Fruit fly (Drosophila melanogaster): ENCODE measurements around the gene LSm-4.

LSm-4 gene

DNA sequence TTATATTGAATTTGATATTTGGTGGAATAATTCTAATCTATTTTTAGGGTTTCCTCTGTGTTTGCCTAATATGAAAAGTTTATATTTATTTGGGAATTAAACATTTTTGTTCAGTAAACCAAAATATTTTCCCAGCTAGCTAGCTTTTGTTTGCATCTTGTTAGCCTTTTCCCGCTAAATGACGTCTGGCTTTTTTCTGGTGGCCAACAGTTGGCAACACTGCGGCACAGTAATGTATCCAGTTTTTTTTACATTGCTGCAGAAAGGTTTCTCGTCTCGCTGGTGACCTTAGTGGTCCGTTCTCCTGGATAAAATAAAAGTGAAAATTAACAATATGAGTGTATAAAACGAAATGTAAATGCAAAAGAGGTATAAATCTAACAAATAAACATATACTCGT, 40.8 kb downstream of the LSm-4 start, which contains the start of gene lft:
TSS of gene lft (plus strand) at position 243 of the 400 bp plus-strand sequence.
- TF ChIP-seq row (GFP tag; IDR thresholded peaks at IDR 0.05) (peak; percentile 55; the same call in 2 of the 3 replicates), CG10462 (GFP tag; optimal IDR thresholded peaks at IDR 0.05) (no peak), shn (GFP tag; optimal IDR thresholded peaks at IDR 0.05) (no peak), CG1792 (GFP tag; optimal IDR thresholded peaks at IDR 0.05) (no peak), CG2202 (tag; optimal IDR thresholded peaks at IDR 0.05) (no peak), D19B (GFP tag; optimal IDR thresholded peaks at IDR 0.05) (no peak), pzg (GFP tag; optimal IDR thresholded peaks at IDR 0.05) (peak; percentile 24), CG1603 (tag; optimal IDR thresholded peaks at IDR 0.05) (peak; percentile 51), Dfd (GFP tag; optimal IDR thresholded peaks at IDR 0.05) (no peak), CG30431 (GFP tag; optimal IDR thresholded peaks at IDR 0.05) (no peak), odd (GFP tag; optimal IDR thresholded peaks at IDR 0.05) (no peak), CG6254 (GFP tag; optimal IDR thresholded peaks at IDR 0.05) (no peak), CG9727 (GFP tag; optimal IDR thresholded peaks at IDR 0.05) (no peak), ems (GFP tag; optimal IDR thresholded peaks at IDR 0.05) (no peak), Dll (GFP tag; IDR thresholded peaks at IDR 0.05; ENCODE audit: partially characterized antibody) (no peak), Hr3 (GFP tag; optimal IDR thresholded peaks at IDR 0.05) (no peak), CG2889 (GFP tag; IDR thresholded peaks at IDR 0.05) (no peak), CG10267 (tag; optimal IDR thresholded peaks at IDR 0.05) (no peak), Dek (tag; optimal IDR thresholded peaks at IDR 0.05) (no peak), CG7556 (GFP tag; optimal IDR thresholded peaks at IDR 0.05) (no peak), CG18011 (GFP tag; optimal IDR thresholded peaks at IDR 0.05) (peak; percentile 81), H2.0 (GFP tag; IDR thresholded peaks at IDR 0.05) (no peak), gcm (GFP tag; optimal IDR thresholded peaks at IDR 0.05) (no peak), esg (GFP tag; conservative IDR thresholded peaks at IDR 0.05) (no peak), CG4360 (GFP tag; IDR thresholded peaks at IDR 0.05) (no peak), CG11723 (GFP tag; optimal IDR thresholded peaks at IDR 0.05) (no peak), abd-A (tag; optimal IDR thresholded peaks at IDR 0.05) (no peak), Xrp1 (GFP tag; IDR thresholded peaks at IDR 0.05) (no peak), corto (GFP tag; optimal IDR thresholded peaks at IDR 0.05) (no peak), CG6683 (GFP tag; optimal IDR thresholded peaks at IDR 0.05) (no peak), onecut (GFP tag; IDR thresholded peaks at IDR 0.05) (no peak), Kr (GFP tag; optimal IDR thresholded peaks at IDR 0.05) (no peak), Nf-YC (tag; optimal IDR thresholded peaks at IDR 0.05) (peak; percentile 3), trem (tag; optimal IDR thresholded peaks at IDR 0.05) (peak; percentile 42), CG34376 (GFP tag; optimal IDR thresholded peaks at IDR 0.05) (no peak), CG2129 (GFP tag; IDR thresholded peaks at IDR 0.05; ENCODE audit: partially characterized antibody) (no peak), danr (GFP tag; IDR thresholded peaks at IDR 0.05) (no peak), dan (GFP tag; IDR thresholded peaks at IDR 0.05) (no peak), CG1529 (GFP tag; optimal IDR thresholded peaks at IDR 0.05) (no peak), ci (GFP tag; IDR thresholded peaks at IDR 0.05) (0 out of 3 replicates have a peak, but pooled peaks have one; percentile 24), Meics (GFP tag; optimal IDR thresholded peaks at IDR 0.05) (no peak), insv (GFP tag; optimal IDR thresholded peaks at IDR 0.05) (no peak), H15 (GFP tag; IDR thresholded peaks at IDR 0.05) (no peak), salm (tag; optimal IDR thresholded peaks at IDR 0.05) (no peak), CG13424 (tag; optimal IDR thresholded peaks at IDR 0.05) (no peak), Mes4 (GFP tag; optimal IDR thresholded peaks at IDR 0.05) (no peak), CG18619 (GFP tag; optimal IDR thresholded peaks at IDR 0.05) (no peak), gt (GFP tag; IDR thresholded peaks at IDR 0.05) (no peak), Scr (GFP tag; IDR thresholded peaks at IDR 0.05; ENCODE audit: partially characterized antibody) (no peak), Neu2 (GFP tag; optimal IDR thresholded peaks at IDR 0.05; ENCODE audit: borderline replicate concordance) (no peak), CG3726 (GFP tag; IDR thresholded peaks at IDR 0.05) (no peak), CG11085 (GFP tag; IDR thresholded peaks at IDR 0.05) (no peak)

Data from whole organism, embryonic.